Fruit fly (Drosophila melanogaster) whole organism, adult: Measurements from ENCODE around the gene CG5262.
A peak's percentile ranks its signal among the peaks of the same experiment; 100 is the strongest.

Experiments
- CG11617 ChIP-seq: fragments of 200-800 bp; sonication (Bioruptor generic); optimal IDR thresholded peaks from 2 replicates; lab custom pipeline; 2017; ENCODE audit warnings: mild to moderate bottlenecking, missing biosample characterization, missing genetic modification reagents, missing genetic modification characterization
- CG12768 ChIP-seq: fragments of 200-800 bp; sonication (Bioruptor generic); optimal IDR thresholded peaks from 2 replicates; lab custom pipeline; 2017; ENCODE audit warnings: missing biosample characterization, missing genetic modification characterization, mild to moderate bottlenecking, moderate library complexity, missing genetic modification reagents
- CG14711 ChIP-seq: fragments of 200-800 bp; sonication (Bioruptor generic); optimal IDR thresholded peaks from 2 replicates; lab custom pipeline; 2018; ENCODE audit warnings: missing biosample characterization, mild to moderate bottlenecking, missing genetic modification characterization, moderate library complexity
- CG1620 ChIP-seq: fragments of 200-800 bp; sonication (Bioruptor generic); optimal IDR thresholded peaks from 2 replicates; lab custom pipeline; 2016; ENCODE audit warnings: missing biosample characterization, missing genetic modification characterization
- CG33017 ChIP-seq: fragments of 200-800 bp; sonication (Bioruptor generic); optimal IDR thresholded peaks from 2 replicates; lab custom pipeline; 2018; ENCODE audit warnings: missing biosample characterization, mild to moderate bottlenecking, missing genetic modification characterization, moderate library complexity
- CG5204 ChIP-seq: fragments of 200-800 bp; sonication (Bioruptor generic); optimal IDR thresholded peaks from 2 replicates; lab custom pipeline; 2016; ENCODE audit warnings: missing biosample characterization, missing genetic modification characterization
- CG7045 ChIP-seq: fragments of 200-800 bp; sonication (Bioruptor generic); optimal IDR thresholded peaks from 2 replicates; lab custom pipeline; 2017; ENCODE audit warnings: missing biosample characterization, mild to moderate bottlenecking, missing genetic modification characterization
- CG7101 ChIP-seq: fragments of 200-800 bp; sonication (Bioruptor generic); optimal IDR thresholded peaks from 2 replicates; lab custom pipeline; 2018; ENCODE audit warnings: missing biosample characterization, mild to moderate bottlenecking, missing genetic modification characterization, moderate library complexity
- Clk ChIP-seq: fragments of 200-800 bp; sonication (Bioruptor generic); optimal IDR thresholded peaks from 2 replicates; lab custom pipeline; 2017; ENCODE audit warnings: missing biosample characterization, missing genetic modification characterization
- Crg-1 ChIP-seq: fragments of 200-800 bp; sonication (Bioruptor generic); optimal IDR thresholded peaks from 2 replicates; lab custom pipeline; 2016; ENCODE audit warnings: missing biosample characterization, missing genetic modification characterization
- Hr96 ChIP-seq: fragments of 200-800 bp; sonication (Bioruptor generic); optimal IDR thresholded peaks from 2 replicates; lab custom pipeline; 2016; ENCODE audit warnings: missing biosample characterization, missing genetic modification characterization
- Mnt ChIP-seq: fragments of 200-800 bp; sonication (Bioruptor generic); optimal IDR thresholded peaks from 2 replicates; lab custom pipeline; 2016; ENCODE audit warnings: missing biosample characterization, mild to moderate bottlenecking, missing genetic modification characterization
- bab1 ChIP-seq: fragments of 200-800 bp; sonication (Bioruptor generic); optimal IDR thresholded peaks from 3 replicates; lab custom pipeline; 2019; ENCODE audit warnings: missing biosample characterization, mild to moderate bottlenecking, missing genetic modification characterization, moderate library complexity
- cic ChIP-seq: fragments of 200-800 bp; sonication (Bioruptor generic); optimal IDR thresholded peaks from 2 replicates; lab custom pipeline; 2017; ENCODE audit warnings: missing biosample characterization, mild to moderate bottlenecking, missing genetic modification characterization, moderate library complexity
- cnc ChIP-seq, 2 experiments: fragments of >200 bp; optimal IDR thresholded peaks; 2 replicates each; lab custom pipeline; 2017
- kay ChIP-seq: fragments of 200-800 bp; sonication (Bioruptor generic); peaks from one replicate; lab custom pipeline; 2016; ENCODE audit warnings: missing biosample characterization, missing genetic modification characterization, borderline replicate concordance
- ovo ChIP-seq: fragments of 200-800 bp; sonication (Bioruptor generic); optimal IDR thresholded peaks from 2 replicates; lab custom pipeline; 2016; ENCODE audit warnings: missing biosample characterization, missing genetic modification characterization
- pad ChIP-seq: fragments of 200-800 bp; sonication (Bioruptor generic); optimal IDR thresholded peaks from 3 replicates; lab custom pipeline; 2017; ENCODE audit warnings: missing biosample characterization, missing genetic modification characterization, mild to moderate bottlenecking, moderate library complexity, missing genetic modification reagents
- tj ChIP-seq: fragments of 200-800 bp; sonication (Bioruptor generic); optimal IDR thresholded peaks from 3 replicates; lab custom pipeline; 2017; ENCODE audit warnings: missing biosample characterization, mild to moderate bottlenecking, missing genetic modification characterization, moderate library complexity
- toe ChIP-seq: fragments of 200-800 bp; sonication (Bioruptor generic); optimal IDR thresholded peaks from 2 replicates; lab custom pipeline; 2016; ENCODE audit warnings: missing biosample characterization, missing genetic modification characterization

The CG5262 gene

dm6 chr3L:20385408-20385807, 44.9 kb downstream of the CG5262 start:
- TF ChIP-seq bab1 (GFP tag; lab: Kevin White, UChicago), result no peak
- no peak for TF ChIP-seq CG5204
- TF ChIP-seq Hr96 (GFP tag; lab: Kevin White, UChicago), result no peak
- peak; percentile 15 for TF ChIP-seq CG7045 (GFP tag; lab: Kevin White, UChicago)
- no peak for TF ChIP-seq Crg-1 (GFP tag; lab: Kevin White, UChicago)
- TF ChIP-seq cnc (optimal IDR thresholded peaks at IDR 0.05; lab: Kevin White, UChicago), result peak in 1 of 2 experiments; percentile 39
- TF ChIP-seq toe, result no peak
- TF ChIP-seq tj (GFP tag; lab: Kevin White, UChicago), result peak; percentile 70
- peak; percentile 1 for TF ChIP-seq Mnt
- TF ChIP-seq kay (GFP tag; lab: Kevin White, UChicago), result peak; percentile 85
- peak; percentile 51 for TF ChIP-seq cic

dm6 chr3L:20385006-20385405, 45.3 kb downstream of the CG5262 start:
- TF ChIP-seq kay (GFP tag; lab: Kevin White, UChicago) (peak; percentile 93), pad (GFP tag; lab: Kevin White, UChicago) (no peak)

- peak in 1 of 2 experiments; percentile 27 for TF ChIP-seq cnc (optimal IDR thresholded peaks at IDR 0.05; lab: Kevin White, UChicago)
- peak; percentile 86 for TF ChIP-seq CG11617 (GFP tag; lab: Kevin White, UChicago)
- peak; percentile 81 for TF ChIP-seq CG1620 (GFP tag; lab: Kevin White, UChicago)
- TF ChIP-seq toe, result peak; percentile 80
- no peak for TF ChIP-seq kay (GFP tag; lab: Kevin White, UChicago)
- TF ChIP-seq bab1 (GFP tag; lab: Kevin White, UChicago), result peak; percentile 78
- peak; percentile 84 for TF ChIP-seq CG14711 (tag; lab: Kevin White, UChicago)
- TF ChIP-seq Clk (GFP tag; lab: Kevin White, UChicago), result peak; percentile 69
- peak; percentile 87 for TF ChIP-seq CG7101 (tag; lab: Kevin White, UChicago)
- TF ChIP-seq Mnt, result peak; percentile 69
- peak; percentile 77 for TF ChIP-seq Hr96 (GFP tag; lab: Kevin White, UChicago)
- TF ChIP-seq tj (GFP tag; lab: Kevin White, UChicago), result peak; percentile 99
- TF ChIP-seq cic, result peak; percentile 37
- peak; percentile 85 for TF ChIP-seq CG7045 (GFP tag; lab: Kevin White, UChicago)
- peak; percentile 59 for TF ChIP-seq ovo
- TF ChIP-seq CG12768 (GFP tag; lab: Kevin White, UChicago), result peak; percentile 75
- peak; percentile 90 for TF ChIP-seq Crg-1 (GFP tag; lab: Kevin White, UChicago)
- TF ChIP-seq CG5204, result peak; percentile 83
- peak; percentile 76 for TF ChIP-seq pad (GFP tag; lab: Kevin White, UChicago)
- TF ChIP-seq CG33017 (tag; lab: Kevin White, UChicago), result peak; percentile 85
Measured at dm6 chr3L:20384086-20384810, 46.0 kb downstream of the CG5262 start, which contains the start of the genes CG5498 and fbl. TSS of gene CG5498 (minus strand) at chr3L:20384109. TSS of gene fbl (plus strand) at chr3L:20384429.

dm6 chr3L:20379496-20379895, 50.8 kb downstream of the CG5262 start:
- no peak for TF ChIP-seq CG7101 (tag; lab: Kevin White, UChicago)
- TF ChIP-seq kay (GFP tag; lab: Kevin White, UChicago), result no peak
- TF ChIP-seq Hr96 (GFP tag; lab: Kevin White, UChicago), result no peak
- no peak for TF ChIP-seq CG33017 (tag; lab: Kevin White, UChicago)
- TF ChIP-seq cic, result no peak
- no peak for TF ChIP-seq bab1 (GFP tag; lab: Kevin White, UChicago)
